Fruit fly (Drosophila melanogaster): Measurements from ENCODE around the gene CG4511.

The CG4511 gene

DNA sequence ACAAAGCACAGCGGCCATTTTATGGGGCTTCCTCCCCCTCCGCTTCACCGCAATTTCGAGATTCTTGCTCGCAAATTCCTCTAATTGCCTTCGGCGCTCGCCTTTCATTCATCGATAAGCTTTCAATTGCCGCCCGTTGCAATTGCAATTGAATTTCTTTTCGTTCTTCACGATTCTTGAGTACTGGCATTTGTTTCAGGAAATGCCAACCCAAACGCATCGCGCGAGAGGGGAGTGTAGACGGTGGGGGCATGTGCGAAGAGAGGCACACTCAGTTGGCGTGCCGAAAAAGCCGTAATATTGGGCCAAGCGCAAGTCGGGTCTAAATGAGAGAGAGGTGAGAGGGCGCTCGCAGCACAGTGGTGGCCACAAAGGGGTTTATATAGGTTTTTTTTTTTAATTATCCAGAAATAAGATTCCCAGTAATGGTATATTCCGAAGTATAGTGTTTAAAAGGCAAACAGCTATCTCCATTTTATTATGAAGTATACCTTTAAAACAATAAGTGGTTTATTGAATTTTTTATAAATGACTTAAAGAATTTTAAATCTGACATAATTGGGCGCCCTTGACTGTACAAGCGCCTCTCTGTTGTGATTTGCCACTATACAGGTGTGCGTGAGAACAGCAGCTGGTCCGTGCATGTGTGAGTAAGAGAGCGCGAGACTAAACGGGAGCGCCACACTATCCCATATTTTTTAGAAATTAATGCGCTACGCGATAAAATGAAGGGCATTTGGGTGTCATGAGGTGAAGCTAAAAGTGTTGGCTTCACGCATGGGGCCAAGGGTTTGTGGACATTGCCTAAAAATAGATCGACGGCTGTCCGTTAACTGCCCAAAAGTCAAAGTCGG lies 32.4 kb downstream of the CG4511 start (continued):
- TF ChIP-seq sima (GFP tag; optimal IDR thresholded peaks at IDR 0.05) (peak; percentile 29), grn (GFP tag; optimal IDR thresholded peaks at IDR 0.05) (peak; percentile 21), Rx (GFP tag; IDR thresholded peaks at IDR 0.05) (peak; percentile 55; the same call in 1 of the 2 replicates), B-H1 (GFP tag; IDR thresholded peaks at IDR 0.05) (peak; percentile 84), dimm (GFP tag; IDR thresholded peaks at IDR 0.05) (peak; percentile 50; the same call in 1 of the 2 replicates), vnd (GFP tag; IDR thresholded peaks at IDR 0.05; ENCODE audit: partially characterized antibody) (no peak), CG6813 (GFP tag; optimal IDR thresholded peaks at IDR 0.05) (peak; percentile 91), pb (GFP tag; optimal IDR thresholded peaks at IDR 0.05) (peak; percentile 67), ap (GFP tag; IDR thresholded peaks at IDR 0.05) (peak; percentile 77), Pdp1 (GFP tag; optimal IDR thresholded peaks at IDR 0.05) (peak; percentile 87 to 89), Gsc (GFP tag; IDR thresholded peaks at IDR 0.05) (peak; percentile 51; the same call in 1 of the 2 replicates), Antp (GFP tag; optimal IDR thresholded peaks at IDR 0.05) (peak; percentile 74), en (GFP tag; optimal IDR thresholded peaks at IDR 0.05) (peak; percentile 74), slbo (GFP tag; IDR thresholded peaks at IDR 0.05) (peak; percentile 90), CG13894 (tag; optimal IDR thresholded peaks at IDR 0.05) (peak; percentile 94), CG15514 (GFP tag; optimal IDR thresholded peaks at IDR 0.05) (peak; percentile 71), Dbx (GFP tag; IDR thresholded peaks at IDR 0.05) (peak; percentile 94), ase (GFP tag; IDR thresholded peaks at IDR 0.05) (peak; percentile 84), az2 (GFP tag; optimal IDR thresholded peaks at IDR 0.05) (peak; percentile 86), Xrp1 (GFP tag; IDR thresholded peaks at IDR 0.05) (peak; percentile 91), salm (tag; optimal IDR thresholded peaks at IDR 0.05) (peak; percentile 84), Hand (GFP tag; optimal IDR thresholded peaks at IDR 0.05) (peak; percentile 94), zen2 (GFP tag; IDR thresholded peaks at IDR 0.05; ENCODE audit: partially characterized antibody) (no peak), Abd-B (GFP tag; optimal IDR thresholded peaks at IDR 0.05) (peak; percentile 81), ro (GFP tag; IDR thresholded peaks at IDR 0.05) (peak; percentile 64), sd (tag; optimal IDR thresholded peaks at IDR 0.05) (peak; percentile 80), CG4617 (GFP tag; optimal IDR thresholded peaks at IDR 0.05; ENCODE audit: borderline replicate concordance) (peak; percentile 36), lov (optimal IDR thresholded peaks at IDR 0.05) (no peak), lov (GFP tag; IDR thresholded peaks at IDR 0.05) (peak; percentile 67; the same call in 1 of the 3 replicates), CG12659 (GFP tag; optimal IDR thresholded peaks at IDR 0.05) (peak; percentile 94), CG17912 (GFP tag; optimal IDR thresholded peaks at IDR 0.05) (no peak), CG7987 (GFP tag; optimal IDR thresholded peaks at IDR 0.05) (peak; percentile 12), Atf3 (GFP tag; optimal IDR thresholded peaks at IDR 0.05) (peak; percentile 48), CG7963 (GFP tag; IDR thresholded peaks at IDR 0.05; ENCODE audit: partially characterized antibody) (no peak), wdn (GFP tag; IDR thresholded peaks at IDR 0.05) (peak; percentile 91), HLH3B (GFP tag; IDR thresholded peaks at IDR 0.05) (peak; percentile 90), CG10209 (GFP tag; optimal IDR thresholded peaks at IDR 0.05) (peak; percentile 91), amos (GFP tag; IDR thresholded peaks at IDR 0.05; ENCODE audit: partially characterized antibody) (no peak), CG13296 (GFP tag; optimal IDR thresholded peaks at IDR 0.05) (peak; percentile 94), CG8388 (GFP tag; optimal IDR thresholded peaks at IDR 0.05) (peak; percentile 84), Opbp (GFP tag; IDR thresholded peaks at IDR 0.05; ENCODE audit: partially characterized antibody) (no peak), Fer1 (GFP tag; optimal IDR thresholded peaks at IDR 0.05) (peak; percentile 97), CG17385 (GFP tag; optimal IDR thresholded peaks at IDR 0.05) (peak; percentile 87), Spps (tag; optimal IDR thresholded peaks at IDR 0.05) (peak; percentile 70), Nf-YB (GFP tag; optimal IDR thresholded peaks at IDR 0.05) (peak; percentile 85), knrl (GFP tag; IDR thresholded peaks at IDR 0.05; ENCODE audit: partially characterized antibody) (peak; percentile 29; the same call in 1 of the 3 replicates), CG3065 (GFP tag; optimal IDR thresholded peaks at IDR 0.05) (no peak), CG17568 (GFP tag; optimal IDR thresholded peaks at IDR 0.05) (peak; percentile 81)

Measured in whole organism, embryonic.